Worm (Caenorhabditis elegans) whole organism, early embryonic: ENCODE data around the gene spp-24.
A peak's percentile ranks its signal among the peaks of the same experiment; 100 is the strongest.

Experiments used
- B0310.2 ChIP-seq: sonication (generic microtip); optimal IDR thresholded peaks from 2 replicates; lab custom pipeline; 2016; ENCODE audit warnings: mild to moderate bottlenecking, missing genetic modification characterization, missing compliant biosample characterization
- F13C5.2 ChIP-seq: sonication (generic microtip); optimal IDR thresholded peaks from 2 replicates; lab custom pipeline; 2017; ENCODE audit warnings: mild to moderate bottlenecking, missing genetic modification characterization, inconsistent platforms, missing compliant biosample characterization
- aly-1 ChIP-seq: sonication (generic microtip); optimal IDR thresholded peaks from 2 replicates; lab custom pipeline; 2016; ENCODE audit warnings: missing genetic modification characterization, missing compliant biosample characterization
- ama-1 ChIP-seq: fragments of 150-350 bp; optimal IDR thresholded peaks from 2 replicates; lab custom pipeline; 2014
- ceh-13 ChIP-seq: fragments of 200-800 bp; sonication (Bioruptor generic); optimal IDR thresholded peaks from 2 replicates; lab custom pipeline; 2018; ENCODE audit warnings: mild to moderate bottlenecking, missing genetic modification characterization, missing compliant biosample characterization
- ceh-36 ChIP-seq: sonication (generic microtip); optimal IDR thresholded peaks from 2 replicates; lab custom pipeline; 2016; ENCODE audit warnings: missing genetic modification characterization, inconsistent platforms, missing compliant biosample characterization
- ets-7 ChIP-seq: sonication (generic microtip); optimal IDR thresholded peaks from 2 replicates; lab custom pipeline; 2016; ENCODE audit warnings: missing genotype, missing genetic modification characterization, missing compliant biosample characterization
- flt-1 ChIP-seq: fragments of 200-800 bp; sonication (Bioruptor generic); IDR thresholded peaks from 2 replicates; pipeline ENCODE4 v1.3.6; 2022; ENCODE audit warnings: missing genetic modification characterization, missing compliant biosample characterization
- hmbx-1 ChIP-seq: sonication (generic microtip); optimal IDR thresholded peaks from 2 replicates; lab custom pipeline; 2016; ENCODE audit warnings: mild to moderate bottlenecking, missing genetic modification characterization, missing compliant biosample characterization
- hmg-4 ChIP-seq: fragments of 200-800 bp; sonication (Bioruptor generic); optimal IDR thresholded peaks from 2 replicates; lab custom pipeline; 2018; ENCODE audit warnings: mild to moderate bottlenecking, missing genetic modification characterization, missing compliant biosample characterization
- hnd-1 ChIP-seq: sonication (generic microtip); optimal IDR thresholded peaks from 2 replicates; lab custom pipeline; 2016; ENCODE audit warnings: missing genetic modification characterization, missing compliant biosample characterization
- pes-1 ChIP-seq: fragments of 200-800 bp; sonication (Bioruptor generic); IDR thresholded peaks from 2 replicates; pipeline ENCODE4 v1.3.6; 2022; ENCODE audit warnings: missing genetic modification reagents, missing genetic modification characterization, missing compliant biosample characterization
- scrt-1 ChIP-seq: fragments of 200-800 bp; sonication (Bioruptor generic); IDR thresholded peaks from 2 replicates; pipeline ENCODE4 v1.3.6; 2022; ENCODE audit warnings: missing genetic modification characterization, missing compliant biosample characterization
- sea-1 ChIP-seq: fragments of 200-800 bp; sonication (Bioruptor generic); conservative IDR thresholded peaks from 2 replicates; pipeline ENCODE4 v1.3.6; 2022; ENCODE audit warnings: missing genetic modification characterization, missing compliant biosample characterization
- tbx-11 ChIP-seq: fragments of 200-800 bp; sonication (Bioruptor generic); IDR thresholded peaks from 2 replicates; pipeline ENCODE4 v1.3.6; 2022; ENCODE audit warnings: missing genetic modification characterization, missing compliant biosample characterization
- tbx-37 ChIP-seq: fragments of 200-800 bp; sonication (Bioruptor generic); conservative IDR thresholded peaks from 2 replicates; pipeline ENCODE4 v1.3.6; 2022; ENCODE audit warnings: missing genetic modification reagents, missing genetic modification characterization, missing compliant biosample characterization
- tra-4 ChIP-seq: sonication (generic microtip); optimal IDR thresholded peaks from 2 replicates; lab custom pipeline; 2017; ENCODE audit warnings: missing genetic modification characterization, missing compliant biosample characterization

spp-24 gene

DNA sequence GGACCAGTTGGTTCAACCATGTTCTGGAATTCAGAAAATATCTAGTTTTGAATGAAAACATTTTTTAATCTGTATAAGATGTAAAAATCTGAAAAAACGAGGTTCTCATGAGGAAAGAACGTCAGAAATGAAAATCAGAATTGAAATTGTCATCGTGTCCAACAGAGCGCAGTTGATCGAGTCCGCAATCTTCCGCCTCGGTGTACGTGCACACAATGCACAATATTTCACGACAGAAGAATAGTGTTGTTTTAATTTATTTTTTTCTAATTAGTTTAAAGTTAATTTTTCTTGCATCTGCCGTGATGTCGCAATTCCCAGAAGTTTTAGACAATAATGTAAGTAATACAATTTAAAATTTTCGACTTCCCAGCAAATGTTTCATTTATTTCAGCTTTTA lies 4.3 kb upstream of the spp-24 start, which contains the start of gene nfyc-1:
nfyc-1 (plus strand) TSS at position 268 of the 400 bp plus-strand sequence.
- TF ChIP-seq F13C5.2 (tag; lab: Kevin White, UChicago) (peak; percentile 54), ama-1 (no peak)

DNA sequence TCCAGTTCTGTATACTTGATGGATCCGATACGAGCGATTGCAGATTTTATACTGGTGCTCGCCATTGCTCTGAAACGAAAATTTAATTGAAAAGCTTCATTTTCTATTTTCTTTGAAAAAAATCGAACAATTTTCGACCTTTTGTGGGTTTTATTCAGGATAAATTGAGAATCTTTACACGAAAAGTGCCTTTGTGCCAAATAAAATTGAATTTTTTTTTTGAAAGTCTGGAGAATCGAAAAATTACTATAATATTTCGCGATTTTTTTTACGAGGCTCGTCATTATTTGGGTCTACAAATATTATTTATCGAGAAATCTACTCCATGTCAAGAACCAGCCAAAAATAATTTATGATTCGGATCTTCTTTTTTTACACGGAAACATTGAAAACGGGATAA lies 2.6 kb upstream of the spp-24 start, which contains the start of gene F23F1.10:
F23F1.10 (minus strand) TSS at position 69 of the 400 bp plus-strand sequence.
- no peak for TF ChIP-seq flt-1 (GFP tag; lab: Robert Waterston, UW)
- no peak for TF ChIP-seq tbx-11 (GFP tag; lab: Robert Waterston, UW)
- TF ChIP-seq aly-1, result no peak
- TF ChIP-seq ceh-36 (tag; lab: Kevin White, UChicago), result no peak
- TF ChIP-seq ets-7 (tag; lab: Kevin White, UChicago), result no peak
- no peak for TF ChIP-seq tra-4 (tag; lab: Kevin White, UChicago)
- TF ChIP-seq ceh-13 (GFP tag; lab: Kevin White, UChicago), result no peak
- TF ChIP-seq F13C5.2 (tag; lab: Kevin White, UChicago), result no peak
- TF ChIP-seq tbx-37, result no peak
- no peak for TF ChIP-seq ama-1
- no peak for TF ChIP-seq B0310.2 (tag; lab: Kevin White, UChicago)
- no peak for TF ChIP-seq hmbx-1 (tag; lab: Kevin White, UChicago)
- no peak for TF ChIP-seq sea-1 (GFP tag; lab: Robert Waterston, UW)
- TF ChIP-seq hmg-4 (GFP tag; lab: Kevin White, UChicago), result no peak
- TF ChIP-seq pes-1 (GFP tag; lab: Robert Waterston, UW), result no peak
- TF ChIP-seq hnd-1 (tag; lab: Kevin White, UChicago), result no peak

DNA sequence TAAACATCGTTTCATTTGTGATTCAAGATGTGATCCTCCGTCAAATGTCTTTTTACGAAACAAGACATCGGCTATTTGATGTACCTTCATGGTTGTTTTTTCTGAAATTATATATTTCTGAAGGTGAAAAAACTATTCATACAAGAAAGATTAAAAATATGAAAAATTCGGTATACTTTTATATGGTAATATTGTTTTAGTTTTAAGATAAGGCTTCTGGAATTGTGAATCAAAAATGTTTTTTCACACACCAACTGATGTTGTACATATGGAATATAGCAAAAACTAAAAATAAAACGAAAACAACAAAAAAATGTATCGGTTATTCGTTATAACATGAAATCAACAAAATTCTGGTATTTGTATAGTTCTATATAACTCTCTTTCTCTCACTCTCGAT lies 2.1 kb downstream of the spp-24 start, which contains the start of gene F23F1.6:
F23F1.6 (minus strand) TSS at position 101 of the 400 bp plus-strand sequence.
- no peak for TF ChIP-seq tbx-37
- no peak for TF ChIP-seq ceh-36 (tag; lab: Kevin White, UChicago)
- no peak for TF ChIP-seq scrt-1
- no peak for TF ChIP-seq hmbx-1 (tag; lab: Kevin White, UChicago)
- no peak for TF ChIP-seq tbx-11 (GFP tag; lab: Robert Waterston, UW)
- TF ChIP-seq ets-7 (tag; lab: Kevin White, UChicago), result no peak
- TF ChIP-seq ceh-13 (GFP tag; lab: Kevin White, UChicago), result no peak
- TF ChIP-seq ama-1, result no peak
- TF ChIP-seq tra-4 (tag; lab: Kevin White, UChicago), result no peak
- no peak for TF ChIP-seq B0310.2 (tag; lab: Kevin White, UChicago)
- TF ChIP-seq flt-1 (GFP tag; lab: Robert Waterston, UW), result no peak
- TF ChIP-seq pes-1 (GFP tag; lab: Robert Waterston, UW), result no peak
- TF ChIP-seq aly-1, result no peak
- TF ChIP-seq hmg-4 (GFP tag; lab: Kevin White, UChicago), result no peak
- TF ChIP-seq F13C5.2 (tag; lab: Kevin White, UChicago), result no peak
- no peak for TF ChIP-seq hnd-1 (tag; lab: Kevin White, UChicago)
- TF ChIP-seq sea-1 (GFP tag; lab: Robert Waterston, UW), result no peak

DNA sequence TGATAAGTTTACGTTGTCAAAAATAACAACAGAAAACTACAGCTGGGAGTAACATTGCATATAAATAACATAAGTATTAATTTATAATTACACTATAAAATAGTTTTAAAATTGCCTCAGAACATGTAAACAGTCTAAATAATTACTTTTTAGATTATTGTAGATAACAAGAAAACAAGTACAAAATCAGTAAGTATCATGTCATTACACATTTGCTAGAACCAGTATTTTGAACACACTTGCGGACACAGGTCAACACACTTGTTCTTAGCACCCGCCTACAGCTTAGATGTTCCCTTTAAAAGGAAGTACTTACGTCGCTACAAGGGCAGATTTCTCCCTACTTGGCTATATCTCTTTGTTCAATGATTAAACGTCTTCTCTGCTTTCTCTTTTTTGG lies 5.4 kb downstream of the spp-24 start, which contains the start of gene F23F1.2:
F23F1.2 (plus strand) TSS at position 301 of the 400 bp plus-strand sequence.
- TF ChIP-seq F13C5.2 (tag; lab: Kevin White, UChicago) (no peak), flt-1 (GFP tag; lab: Robert Waterston, UW) (no peak), ets-7 (tag; lab: Kevin White, UChicago) (no peak), pes-1 (GFP tag; lab: Robert Waterston, UW) (no peak), tbx-37 (no peak), scrt-1 (no peak), hmg-4 (GFP tag; lab: Kevin White, UChicago) (no peak), ceh-36 (tag; lab: Kevin White, UChicago) (no peak), aly-1 (no peak), ama-1 (no peak), hmbx-1 (tag; lab: Kevin White, UChicago) (no peak), B0310.2 (tag; lab: Kevin White, UChicago) (no peak), tbx-11 (GFP tag; lab: Robert Waterston, UW) (no peak), tra-4 (tag; lab: Kevin White, UChicago) (no peak), ceh-13 (GFP tag; lab: Kevin White, UChicago) (no peak), hnd-1 (tag; lab: Kevin White, UChicago) (no peak), sea-1 (GFP tag; lab: Robert Waterston, UW) (no peak)

DNA sequence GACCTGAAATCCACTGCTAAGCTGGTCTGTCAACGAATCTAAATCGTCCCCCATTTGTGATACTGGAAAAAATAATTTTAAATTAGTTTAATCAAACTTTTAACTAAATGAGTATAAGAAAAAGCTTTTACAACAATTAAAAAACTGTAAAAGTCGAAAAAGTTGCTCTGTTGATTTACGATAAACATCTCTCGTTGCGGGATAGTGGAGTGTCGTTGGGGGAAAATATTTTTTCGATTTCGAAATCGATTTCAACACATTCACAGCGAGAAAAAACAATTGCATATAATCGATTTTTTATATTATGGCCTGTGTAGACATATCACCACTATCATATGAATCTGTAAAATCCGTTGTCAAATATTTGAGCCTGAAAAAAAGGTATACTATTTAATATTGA lies 7.8 kb downstream of the spp-24 start, which contains the start of the genes F23F1.5 and fbxc-54:
F23F1.5 (minus strand) TSS at position 64 of the 400 bp plus-strand sequence.
fbxc-54 (plus strand) TSS at position 199 of the 400 bp plus-strand sequence.
- TF ChIP-seq tra-4 (tag; lab: Kevin White, UChicago) (no peak), hmg-4 (GFP tag; lab: Kevin White, UChicago) (no peak), scrt-1 (no peak), ceh-13 (GFP tag; lab: Kevin White, UChicago) (no peak), B0310.2 (tag; lab: Kevin White, UChicago) (no peak), ama-1 (no peak), hnd-1 (tag; lab: Kevin White, UChicago) (no peak), ets-7 (tag; lab: Kevin White, UChicago) (no peak), pes-1 (GFP tag; lab: Robert Waterston, UW) (no peak), flt-1 (GFP tag; lab: Robert Waterston, UW) (no peak), aly-1 (no peak), tbx-11 (GFP tag; lab: Robert Waterston, UW) (no peak), sea-1 (GFP tag; lab: Robert Waterston, UW) (no peak), tbx-37 (no peak), F13C5.2 (tag; lab: Kevin White, UChicago) (no peak), ceh-36 (tag; lab: Kevin White, UChicago) (no peak), hmbx-1 (tag; lab: Kevin White, UChicago) (no peak)

DNA sequence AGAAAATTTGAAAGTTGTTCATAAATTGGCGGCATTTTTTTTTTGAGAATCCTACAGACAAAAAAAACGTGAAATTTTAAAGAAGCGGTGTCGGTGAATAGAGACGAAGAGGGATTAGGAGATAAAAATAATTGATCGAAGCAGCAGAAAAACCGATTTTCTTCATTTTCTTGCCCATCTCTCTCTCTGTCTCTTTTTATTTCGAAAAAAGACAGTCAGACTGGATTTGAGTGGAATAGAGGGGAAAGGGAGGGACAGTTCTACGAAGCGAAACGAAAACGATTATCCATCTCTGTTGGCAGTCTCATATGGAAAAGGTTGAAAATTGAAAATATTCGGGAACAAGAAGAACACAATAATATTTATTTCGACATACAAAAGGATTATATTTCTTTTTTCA lies 9.8 kb downstream of the spp-24 start:
- TF ChIP-seq scrt-1 (no peak), F13C5.2 (tag; lab: Kevin White, UChicago) (no peak), pes-1 (GFP tag; lab: Robert Waterston, UW) (no peak), ceh-13 (GFP tag; lab: Kevin White, UChicago) (no peak), hnd-1 (tag; lab: Kevin White, UChicago) (no peak), sea-1 (GFP tag; lab: Robert Waterston, UW) (no peak), B0310.2 (tag; lab: Kevin White, UChicago) (no peak), ets-7 (tag; lab: Kevin White, UChicago) (no peak), ceh-36 (tag; lab: Kevin White, UChicago) (no peak)
